Fruit fly (Drosophila melanogaster) whole organism, prepupa: ENCODE results near the gene CG6654.

Experiments used
- Blimp-1 ChIP-seq: fragments of 200-800 bp; sonication (Bioruptor generic); optimal IDR thresholded peaks from 3 replicates; lab custom pipeline; 2017; ENCODE audit warnings: missing biosample characterization, missing genetic modification characterization, mild to moderate bottlenecking, moderate library complexity, missing genetic modification reagents
- CG10631 ChIP-seq: fragments of 200-800 bp; sonication (Bioruptor generic); optimal IDR thresholded peaks from 2 replicates; lab custom pipeline; 2016; ENCODE audit warnings: missing biosample characterization, missing genetic modification characterization
- CG11294 ChIP-seq: fragments of 200-800 bp; sonication (Bioruptor generic); IDR thresholded peaks from 2 replicates; pipeline ENCODE4 v1.3.6; 2022; ENCODE audit warnings: missing biosample characterization, missing genetic modification characterization
- CG11762 ChIP-seq: fragments of 200-800 bp; sonication (Bioruptor generic); optimal IDR thresholded peaks from 3 replicates; lab custom pipeline; 2016; ENCODE audit warnings: missing biosample characterization, missing genetic modification characterization; ENCODE audit not compliant: insufficient read depth
- CG11902 ChIP-seq: fragments of 200-800 bp; sonication (Bioruptor generic); optimal IDR thresholded peaks from 3 replicates; lab custom pipeline; 2016; ENCODE audit warnings: missing biosample characterization, missing genetic modification characterization
- CG15336 ChIP-seq: fragments of 200-800 bp; sonication (Bioruptor generic); IDR thresholded peaks from 2 replicates; pipeline ENCODE4 v1.3.6; 2022; ENCODE audit warnings: missing biosample characterization, missing genetic modification characterization
- CG1621 ChIP-seq: fragments of 200-800 bp; sonication (Bioruptor generic); optimal IDR thresholded peaks from 3 replicates; lab custom pipeline; 2018; ENCODE audit warnings: missing biosample characterization, mild to moderate bottlenecking, missing genetic modification characterization
- CG16779 ChIP-seq: fragments of 200-800 bp; sonication (Bioruptor generic); optimal IDR thresholded peaks from 3 replicates; lab custom pipeline; 2017; ENCODE audit warnings: missing biosample characterization, mild to moderate bottlenecking, missing genetic modification characterization
- CG3032 ChIP-seq: fragments of 200-800 bp; optimal IDR thresholded peaks from 2 replicates; lab custom pipeline; 2019; ENCODE audit warnings: missing biosample characterization, mild to moderate bottlenecking, missing genetic modification characterization, moderate library complexity
- CG31627 ChIP-seq: fragments of 200-800 bp; sonication (Bioruptor generic); optimal IDR thresholded peaks from 3 replicates; lab custom pipeline; 2016; ENCODE audit warnings: missing biosample characterization, missing genetic modification characterization
- CG3919 ChIP-seq: fragments of 200-800 bp; sonication (Bioruptor generic); optimal IDR thresholded peaks from 3 replicates; lab custom pipeline; 2016; ENCODE audit warnings: missing biosample characterization, missing genetic modification characterization
- CG4318 ChIP-seq: fragments of 200-800 bp; sonication (Bioruptor generic); optimal IDR thresholded peaks from 3 replicates; lab custom pipeline; 2017; ENCODE audit warnings: missing biosample characterization, mild to moderate bottlenecking, missing genetic modification characterization
- CG6163 ChIP-seq: fragments of 200-800 bp; sonication (Bioruptor generic); IDR thresholded peaks from 3 replicates; pipeline ENCODE4 v1.3.6; 2022; ENCODE audit warnings: missing biosample characterization, missing genetic modification characterization
- CG6276 ChIP-seq: fragments of 200-800 bp; sonication (Bioruptor generic); optimal IDR thresholded peaks from 2 replicates; lab custom pipeline; 2017; ENCODE audit warnings: missing biosample characterization, mild to moderate bottlenecking, missing genetic modification characterization
- CG6792 ChIP-seq: fragments of 200-800 bp; sonication (Bioruptor generic); optimal IDR thresholded peaks from 3 replicates; lab custom pipeline; 2016; ENCODE audit warnings: missing biosample characterization, missing genetic modification characterization
- CG6808 ChIP-seq: fragments of 200-800 bp; sonication (Bioruptor generic); optimal IDR thresholded peaks from 3 replicates; lab custom pipeline; 2017; ENCODE audit warnings: missing biosample characterization, missing genetic modification characterization, mild to moderate bottlenecking, moderate library complexity, missing genetic modification reagents
- CG6854 ChIP-seq: fragments of 200-800 bp; sonication (Bioruptor generic); optimal IDR thresholded peaks from 2 replicates; lab custom pipeline; 2017; ENCODE audit warnings: missing biosample characterization, mild to moderate bottlenecking, missing genetic modification characterization
- CG7368 ChIP-seq: fragments of 200-800 bp; sonication (Bioruptor generic); optimal IDR thresholded peaks from 3 replicates; lab custom pipeline; 2016; ENCODE audit warnings: missing biosample characterization, missing genetic modification characterization
- CG8119 ChIP-seq: fragments of 200-800 bp; sonication (Bioruptor generic); IDR thresholded peaks from 3 replicates; pipeline ENCODE4 v1.3.6; 2022; ENCODE audit warnings: missing biosample characterization, missing genetic modification characterization
- CG8632 ChIP-seq: fragments of 200-800 bp; sonication (Bioruptor generic); optimal IDR thresholded peaks from 3 replicates; lab custom pipeline; 2016; ENCODE audit warnings: missing biosample characterization, missing genetic modification characterization
- Eip78C ChIP-seq: fragments of 200-800 bp; sonication (Bioruptor generic); peaks from one replicate; lab custom pipeline; 2016; ENCODE audit warnings: missing biosample characterization, missing genetic modification characterization
- Eip93F ChIP-seq: fragments of 200-800 bp; sonication (Bioruptor generic); optimal IDR thresholded peaks from 2 replicates; lab custom pipeline; 2016; ENCODE audit warnings: missing biosample characterization, mild to moderate bottlenecking, missing genetic modification characterization
- Ets21C ChIP-seq: fragments of 200-800 bp; sonication (Bioruptor generic); optimal IDR thresholded peaks from 3 replicates; lab custom pipeline; 2016; ENCODE audit warnings: missing biosample characterization, missing genetic modification characterization
- Ets96B ChIP-seq: fragments of 200-800 bp; optimal IDR thresholded peaks from 2 replicates; lab custom pipeline; 2019; ENCODE audit warnings: missing biosample characterization, mild to moderate bottlenecking, missing genetic modification characterization, moderate library complexity
- Gug ChIP-seq: fragments of 200-800 bp; sonication (Bioruptor generic); IDR thresholded peaks from 2 replicates; pipeline ENCODE4 v1.3.6; 2022; ENCODE audit warnings: missing biosample characterization, missing genetic modification characterization
- Hr39 ChIP-seq: fragments of 200-800 bp; sonication (Bioruptor generic); optimal IDR thresholded peaks from 2 replicates; lab custom pipeline; 2016; ENCODE audit warnings: missing biosample characterization, missing genetic modification characterization
- Hr4 ChIP-seq: fragments of 200-800 bp; sonication (Bioruptor generic); optimal IDR thresholded peaks from 3 replicates; lab custom pipeline; 2016; ENCODE audit warnings: missing biosample characterization, missing genetic modification characterization
- Lpt ChIP-seq: fragments of 200-800 bp; sonication (Bioruptor generic); optimal IDR thresholded peaks from 3 replicates; lab custom pipeline; 2016; ENCODE audit warnings: missing biosample characterization, missing genetic modification characterization
- Met ChIP-seq: fragments of 200-800 bp; sonication (Bioruptor generic); optimal IDR thresholded peaks from 3 replicates; lab custom pipeline; 2016; ENCODE audit warnings: missing biosample characterization, missing genetic modification characterization
- OdsH ChIP-seq: fragments of 200-800 bp; sonication (Bioruptor generic); optimal IDR thresholded peaks from 3 replicates; lab custom pipeline; 2016; ENCODE audit warnings: missing biosample characterization, missing genetic modification characterization
- Smox ChIP-seq: fragments of 200-800 bp; sonication (Bioruptor generic); optimal IDR thresholded peaks from 3 replicates; lab custom pipeline; 2016; ENCODE audit warnings: missing biosample characterization, missing genetic modification characterization
- Sox14 ChIP-seq: fragments of 200-800 bp; sonication (Bioruptor generic); optimal IDR thresholded peaks from 3 replicates; lab custom pipeline; 2016; ENCODE audit warnings: missing biosample characterization, missing genetic modification characterization
- Sox15 ChIP-seq: fragments of 200-800 bp; sonication (Bioruptor generic); optimal IDR thresholded peaks from 3 replicates; lab custom pipeline; 2016; ENCODE audit warnings: missing biosample characterization, missing genetic modification characterization
- cyc ChIP-seq: fragments of 200-800 bp; sonication (Bioruptor generic); optimal IDR thresholded peaks from 3 replicates; lab custom pipeline; 2016; ENCODE audit warnings: missing biosample characterization, missing genetic modification characterization
- dac ChIP-seq: fragments of 200-800 bp; sonication (Bioruptor generic); optimal IDR thresholded peaks from 2 replicates; lab custom pipeline; 2017; ENCODE audit warnings: missing biosample characterization, mild to moderate bottlenecking, missing genetic modification characterization
- dsx ChIP-seq: fragments of 200-800 bp; optimal IDR thresholded peaks from 3 replicates; lab custom pipeline; 2019; ENCODE audit warnings: missing biosample characterization, mild to moderate bottlenecking, missing genetic modification characterization, moderate library complexity; ENCODE audit not compliant: poor library complexity, severe bottlenecking
- eg ChIP-seq: fragments of 200-800 bp; sonication (Bioruptor generic); IDR thresholded peaks from 3 replicates; pipeline ENCODE4 v1.3.6; 2022; ENCODE audit warnings: missing biosample characterization, missing genetic modification characterization
- esn ChIP-seq: fragments of 200-800 bp; sonication (Bioruptor generic); optimal IDR thresholded peaks from 2 replicates; lab custom pipeline; 2016; ENCODE audit warnings: missing biosample characterization, mild to moderate bottlenecking, missing genetic modification characterization, moderate library complexity
- fd85E ChIP-seq: fragments of 200-800 bp; sonication (Bioruptor generic); optimal IDR thresholded peaks from 3 replicates; lab custom pipeline; 2016; ENCODE audit warnings: missing biosample characterization, missing genetic modification characterization
- fkh ChIP-seq: fragments of 200-800 bp; sonication (Bioruptor generic); optimal IDR thresholded peaks from 3 replicates; lab custom pipeline; 2017; ENCODE audit warnings: missing biosample characterization, mild to moderate bottlenecking, missing genetic modification characterization, moderate library complexity
- lz ChIP-seq: fragments of 200-800 bp; sonication (Bioruptor generic); optimal IDR thresholded peaks from 3 replicates; lab custom pipeline; 2016; ENCODE audit warnings: missing biosample characterization, missing genetic modification characterization
- pdm3 ChIP-seq: fragments of 200-800 bp; sonication (Bioruptor generic); optimal IDR thresholded peaks from 3 replicates; lab custom pipeline; 2016; ENCODE audit warnings: missing biosample characterization, missing genetic modification characterization
- ss ChIP-seq, 2 experiments: fragments of 200-800 bp; sonication (Bioruptor generic); optimal IDR thresholded peaks; 2 replicates in 1 of 2; 3 replicates in 1 of 2; lab custom pipeline; 2017 to 2018; ENCODE audit warnings: mild to moderate bottlenecking in 2 of 2, missing biosample characterization in 2 of 2, missing genetic modification characterization in 2 of 2, moderate library complexity in 1 of 2
- svp ChIP-seq: fragments of 200-800 bp; sonication (Bioruptor generic); peaks from one replicate; lab custom pipeline; 2016; ENCODE audit warnings: missing biosample characterization, missing genetic modification characterization
- topi ChIP-seq: fragments of 200-800 bp; sonication (Bioruptor generic); optimal IDR thresholded peaks from 3 replicates; lab custom pipeline; 2016; ENCODE audit warnings: missing biosample characterization, missing genetic modification characterization
- vri ChIP-seq: fragments of 200-800 bp; sonication (Bioruptor generic); optimal IDR thresholded peaks from 3 replicates; lab custom pipeline; 2016; ENCODE audit warnings: missing biosample characterization, mild to moderate bottlenecking, missing genetic modification characterization

Gene CG6654

DNA sequence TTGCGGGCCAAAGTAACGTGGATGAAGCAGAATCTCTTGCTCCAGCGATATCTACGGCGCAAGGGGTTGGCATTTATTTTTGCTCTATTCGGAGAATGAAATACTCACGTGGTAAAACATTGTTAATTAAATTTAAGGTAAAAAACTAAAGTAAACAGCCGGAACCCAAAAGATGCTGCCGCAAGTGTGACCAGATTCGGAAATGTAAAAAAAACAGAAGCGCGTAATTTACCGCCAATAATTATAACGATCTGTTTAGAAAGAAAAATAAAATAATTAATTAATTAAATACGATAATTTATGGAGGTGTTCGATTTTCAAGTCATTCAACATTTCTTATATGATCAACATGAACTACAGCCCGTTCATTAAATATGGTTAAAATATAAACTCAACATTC is 9.5 kb upstream of the CG6654 start, which contains the start of gene Polr2G:
Polr2G (minus strand) TSS at position 208 of the 400 bp plus-strand sequence.
- no peak for TF ChIP-seq ss (GFP tag; optimal IDR thresholded peaks at IDR 0.05; lab: Kevin White, UChicago)
- TF ChIP-seq CG1621 = peak; percentile 4
- no peak for TF ChIP-seq CG3032 (tag; lab: Kevin White, UChicago)
- TF ChIP-seq fkh (GFP tag; lab: Kevin White, UChicago) = peak; percentile 75

DNA sequence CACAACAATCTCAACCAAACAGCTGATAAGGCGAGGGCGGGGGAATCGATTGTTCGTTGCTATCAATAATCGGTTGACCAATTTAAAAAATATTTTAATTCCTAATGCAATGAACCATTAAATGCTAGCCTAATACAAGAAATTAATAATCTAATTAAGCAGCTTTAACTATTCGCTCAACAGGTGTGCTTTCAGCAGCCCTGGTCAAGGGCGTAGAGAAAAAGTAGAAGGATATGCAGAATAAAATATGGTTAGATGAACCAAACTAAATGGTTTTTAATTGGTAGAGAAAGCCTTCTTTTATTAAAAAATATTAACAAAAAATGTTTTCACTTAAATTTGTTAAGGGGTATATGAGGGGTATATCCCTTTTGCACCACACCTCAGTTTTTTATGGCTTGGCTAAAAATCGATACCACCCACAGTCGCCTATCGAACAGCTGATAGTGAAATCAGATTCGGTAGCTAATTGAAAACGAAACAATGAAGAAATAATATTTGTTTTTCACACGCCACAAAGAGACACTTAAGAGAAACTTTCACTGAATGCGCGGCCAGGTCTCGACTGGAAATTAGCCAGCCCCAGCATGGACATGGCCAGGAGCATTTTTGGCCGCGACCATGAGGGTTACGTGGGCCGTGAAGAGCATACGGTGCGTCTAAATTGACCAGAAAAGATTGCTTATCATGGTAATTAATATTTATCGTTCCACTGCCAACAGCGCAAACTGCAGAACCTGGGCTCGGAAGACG is 5.5 kb upstream of the CG6654 start, which contains the start of the genes SIDL and CG12241:
SIDL (minus strand) TSS at position 51 of the 753 bp plus-strand sequence.
CG12241 (plus strand) TSS at position 433 of the 753 bp plus-strand sequence.
- TF ChIP-seq CG31627 (peak; percentile 69), CG11294 (GFP tag; lab: Robert Waterston, UW) (peak; percentile 97), CG3032 (tag; lab: Kevin White, UChicago) (peak; percentile 96), CG6276 (GFP tag; lab: Kevin White, UChicago) (no peak), CG11762 (GFP tag; lab: Kevin White, UChicago) (no peak), Met (GFP tag; lab: Kevin White, UChicago) (no peak), CG11902 (GFP tag; lab: Kevin White, UChicago) (peak; percentile 94), Gug (GFP tag; lab: Robert Waterston, UW) (peak; percentile 97), CG1621 (no peak), Ets96B (tag; lab: Kevin White, UChicago) (peak; percentile 94), eg (GFP tag; lab: Robert Waterston, UW) (peak; percentile 99), dsx (GFP tag; lab: Kevin White, UChicago) (peak; percentile 88), CG6808 (no peak), CG8119 (no peak), topi (GFP tag; lab: Kevin White, UChicago) (peak; percentile 96), dac (GFP tag; lab: Kevin White, UChicago) (peak; percentile 75), CG6854 (GFP tag; lab: Kevin White, UChicago) (peak; percentile 61), CG4318 (no peak), ss (GFP tag; optimal IDR thresholded peaks at IDR 0.05; lab: Kevin White, UChicago) (no peak), Hr39 (GFP tag; lab: Kevin White, UChicago) (no peak), fkh (GFP tag; lab: Kevin White, UChicago) (no peak), cyc (GFP tag; lab: Kevin White, UChicago) (peak; percentile 96), svp (GFP tag; lab: Kevin White, UChicago) (no peak), vri (GFP tag; lab: Kevin White, UChicago) (no peak), OdsH (no peak), Sox14 (GFP tag; lab: Kevin White, UChicago) (peak; percentile 78), esn (peak; percentile 88), Eip93F (GFP tag; lab: Kevin White, UChicago) (peak; percentile 87), CG15336 (GFP tag; lab: Robert Waterston, UW) (peak; percentile 41; the same call in 1 of the 2 replicates), CG10631 (GFP tag; lab: Kevin White, UChicago) (peak; percentile 89), CG8632 (GFP tag; lab: Kevin White, UChicago) (no peak), CG3919 (peak; percentile 96), CG6163 (peak; percentile 99), fd85E (GFP tag; lab: Kevin White, UChicago) (peak; percentile 68), Eip78C (GFP tag; lab: Kevin White, UChicago) (peak; percentile 99), CG7368 (GFP tag; lab: Kevin White, UChicago) (peak; percentile 86), Hr4 (GFP tag; lab: Kevin White, UChicago) (no peak), Sox15 (GFP tag; lab: Kevin White, UChicago) (peak; percentile 39), Smox (GFP tag; lab: Kevin White, UChicago) (no peak), CG16779 (tag; lab: Kevin White, UChicago) (no peak), Blimp-1 (peak; percentile 85), Ets21C (GFP tag; lab: Kevin White, UChicago) (no peak), Lpt (GFP tag; lab: Kevin White, UChicago) (peak; percentile 86), lz (GFP tag; lab: Kevin White, UChicago) (peak; percentile 92), pdm3 (no peak), CG6792 (GFP tag; lab: Kevin White, UChicago) (peak; percentile 83)
- TF ChIP-seq, all 60 proteins: peak for 27
